Worm (Caenorhabditis elegans): ENCODE data around the gene T21D12.14.

Gene T21D12.14

ce11 chrIV:288027-288426 lies at the start of gene T21D12.14:
TSS of gene T21D12.14 (minus strand) at chrIV:288127.
- TF ChIP-seq unc-3 (GFP tag; conservative IDR thresholded peaks at IDR 0.05) (no peak), unc-3 (tag; optimal IDR thresholded peaks at IDR 0.05) (no peak), nhr-232 (tag; optimal IDR thresholded peaks at IDR 0.05) (no peak), eyg-1 (tag; optimal IDR thresholded peaks at IDR 0.05) (no peak), ceh-14 (tag; optimal IDR thresholded peaks at IDR 0.05) (no peak), ets-4 (tag; optimal IDR thresholded peaks at IDR 0.05) (no peak), ceh-30 (tag; optimal IDR thresholded peaks at IDR 0.05) (no peak), unc-42 (tag; optimal IDR thresholded peaks at IDR 0.05) (no peak), fkh-10 (GFP tag; optimal IDR thresholded peaks at IDR 0.05) (no peak), ceh-45 (GFP tag; IDR thresholded peaks at IDR 0.05) (no peak), gmeb-2 (tag; optimal IDR thresholded peaks at IDR 0.05) (no peak), pag-3 (tag; optimal IDR thresholded peaks at IDR 0.05; ENCODE audit: borderline replicate concordance) (no peak), pha-2 (tag; optimal IDR thresholded peaks at IDR 0.05) (no peak), rnt-1 (tag; optimal IDR thresholded peaks at IDR 0.05) (no peak), fkh-6 (tag; optimal IDR thresholded peaks at IDR 0.05) (no peak), ceh-24 (tag; optimal IDR thresholded peaks at IDR 0.05) (no peak), zip-5 (tag; optimal IDR thresholded peaks at IDR 0.05) (no peak), nhr-11 (tag; optimal IDR thresholded peaks at IDR 0.05) (no peak), hlh-30 (tag; optimal IDR thresholded peaks at IDR 0.05; ENCODE audit: insufficient read depth) (no peak), lim-6 (tag; optimal IDR thresholded peaks at IDR 0.05) (no peak)

ce11 chrIV:337128-337646 lies 49.3 kb upstream of the T21D12.14 start, which contains the start of gene pxmp-4:
TSS of gene pxmp-4 (minus strand) at chrIV:337178.
- TF ChIP-seq ceh-48 (tag; optimal IDR thresholded peaks at IDR 0.05) (no peak), pha-2 (tag; optimal IDR thresholded peaks at IDR 0.05) (no peak)

- TF ChIP-seq ahr-1 (tag; optimal IDR thresholded peaks at IDR 0.05): no peak
Measured at ce11 chrIV:330523-330922, 42.6 kb upstream of the T21D12.14 start, which contains the start of gene F18F11.4. TSS of gene F18F11.4 (plus strand) at chrIV:330823.

- TF ChIP-seq fax-1 (tag; optimal IDR thresholded peaks at IDR 0.05): no peak
- no peak for TF ChIP-seq tbx-7 (tag; optimal IDR thresholded peaks at IDR 0.05)
- TF ChIP-seq dve-1 (tag; optimal IDR thresholded peaks at IDR 0.05): no peak
- TF ChIP-seq sdc-2 (tag; optimal IDR thresholded peaks at IDR 0.05): no peak
- no peak for TF ChIP-seq ceh-24 (tag; optimal IDR thresholded peaks at IDR 0.05)
- TF ChIP-seq ref-2 (tag; optimal IDR thresholded peaks at IDR 0.05): no peak
- TF ChIP-seq hlh-30 (tag; optimal IDR thresholded peaks at IDR 0.05; ENCODE audit: insufficient read depth): no peak
- no peak for TF ChIP-seq hlh-6 (tag; optimal IDR thresholded peaks at IDR 0.05)
- TF ChIP-seq unc-3 (GFP tag; conservative IDR thresholded peaks at IDR 0.05): no peak
- TF ChIP-seq unc-3 (tag; optimal IDR thresholded peaks at IDR 0.05): no peak
- TF ChIP-seq eyg-1 (tag; optimal IDR thresholded peaks at IDR 0.05): no peak
- TF ChIP-seq hlh-13 (GFP tag; optimal IDR thresholded peaks at IDR 0.05): no peak
- no peak for TF ChIP-seq ceh-30 (tag; optimal IDR thresholded peaks at IDR 0.05)
- TF ChIP-seq ceh-14 (tag; optimal IDR thresholded peaks at IDR 0.05): no peak
- no peak for TF ChIP-seq ets-4 (tag; optimal IDR thresholded peaks at IDR 0.05)
- no peak for TF ChIP-seq nfya-1 (tag; optimal IDR thresholded peaks at IDR 0.05)
- TF ChIP-seq gmeb-2 (tag; optimal IDR thresholded peaks at IDR 0.05): no peak
- TF ChIP-seq ceh-18 (tag; optimal IDR thresholded peaks at IDR 0.05): no peak
- TF ChIP-seq pag-3 (tag; optimal IDR thresholded peaks at IDR 0.05; ENCODE audit: borderline replicate concordance): no peak
- no peak for TF ChIP-seq odd-2 (tag; optimal IDR thresholded peaks at IDR 0.05)
Measured at ce11 chrIV:326564-327070, 38.7 kb upstream of the T21D12.14 start, which contains the start of gene col-101. TSS of gene col-101 (minus strand) at chrIV:327020.

ce11 chrIV:325640-326039 lies 37.7 kb upstream of the T21D12.14 start:
- TF ChIP-seq pag-3 (tag; optimal IDR thresholded peaks at IDR 0.05; ENCODE audit: borderline replicate concordance) (no peak), npax-4 (tag; optimal IDR thresholded peaks at IDR 0.05) (no peak), lin-11 (tag; optimal IDR thresholded peaks at IDR 0.05) (no peak), hlh-6 (tag; optimal IDR thresholded peaks at IDR 0.05) (peak; percentile 42)
